Worm (Caenorhabditis elegans) whole organism, L3 larva: ENCODE measurements around the gene fipr-8.

Experiments
- elt-2 ChIP-seq: sonication (generic microtip); optimal IDR thresholded peaks from 2 replicates; lab custom pipeline; 2016; ENCODE audit warnings: missing genetic modification reagents, mild to moderate bottlenecking, missing genetic modification characterization, missing compliant biosample characterization
- hmg-11 ChIP-seq: sonication (generic microtip); optimal IDR thresholded peaks from 2 replicates; lab custom pipeline; 2016; ENCODE audit warnings: missing genetic modification characterization, missing compliant biosample characterization
- jun-1 ChIP-seq: fragments of 150-350 bp; optimal IDR thresholded peaks from 2 replicates; lab custom pipeline; 2014; ENCODE audit warnings: missing biosample characterization, missing genetic modification reagents, missing genetic modification characterization

ce11 chrV:10230932-10231331 is 8.8 kb downstream of the fipr-8 start, which contains the start of gene fipr-6:
- TF ChIP-seq jun-1 (tag; lab: Kevin White, UChicago): no peak
- no peak for TF ChIP-seq elt-2 (tag; lab: Kevin White, UChicago)
- TF ChIP-seq hmg-11: no peak
